Worm (Caenorhabditis elegans) whole organism, L4 larva: ENCODE data around the gene rbmx-2.

Experiments
- D1046.2 ChIP-seq: fragments of 200-800 bp; sonication (Bioruptor generic); IDR thresholded peaks from 2 replicates; pipeline ENCODE4 v1.3.6; 2022; ENCODE audit warnings: missing genetic modification characterization, missing compliant biosample characterization
- F10B5.3 ChIP-seq: sonication (generic microtip); optimal IDR thresholded peaks from 2 replicates; lab custom pipeline; 2016; ENCODE audit warnings: mild to moderate bottlenecking, missing genetic modification characterization, missing compliant biosample characterization
- F26F4.8 ChIP-seq: fragments of 200-800 bp; sonication (Bioruptor generic); conservative IDR thresholded peaks from 2 replicates; pipeline ENCODE4 v1.3.6; 2022; ENCODE audit warnings: missing genetic modification characterization, missing compliant biosample characterization
- Y48G9A.11 ChIP-seq: fragments of 200-800 bp; sonication (Bioruptor generic); IDR thresholded peaks from 2 replicates; pipeline ENCODE4 v1.3.6; 2022; ENCODE audit warnings: missing genetic modification reagents, missing genetic modification characterization, missing compliant biosample characterization
- Y5F2A.4 ChIP-seq: fragments of 200-800 bp; sonication (Bioruptor generic); optimal IDR thresholded peaks from 2 replicates; lab custom pipeline; 2018; ENCODE audit warnings: mild to moderate bottlenecking, missing genetic modification characterization, missing compliant biosample characterization
- cey-2 ChIP-seq: sonication (generic microtip); optimal IDR thresholded peaks from 3 replicates; lab custom pipeline; 2017; ENCODE audit warnings: missing genetic modification characterization, mild to moderate bottlenecking, missing compliant biosample characterization, antibody characterized with exemption, borderline replicate concordance; ENCODE audit not compliant: insufficient read depth
- ctbp-1 ChIP-seq: fragments of 200-800 bp; sonication (Bioruptor generic); IDR thresholded peaks from 2 replicates; pipeline ENCODE4 v1.3.6; 2022; ENCODE audit warnings: missing genetic modification reagents, missing genetic modification characterization, missing compliant biosample characterization
- dve-1 ChIP-seq: sonication (generic microtip); optimal IDR thresholded peaks from 2 replicates; lab custom pipeline; 2017; ENCODE audit warnings: antibody characterized with exemption, mild to moderate bottlenecking, missing genetic modification characterization, missing compliant biosample characterization; ENCODE audit not compliant: insufficient read depth
- egl-43 ChIP-seq: fragments of 200-800 bp; sonication (Bioruptor generic); IDR thresholded peaks from 2 replicates; pipeline ENCODE4 v1.3.6; 2022; ENCODE audit warnings: missing genetic modification reagents, missing genetic modification characterization, missing compliant biosample characterization
- fkh-10 ChIP-seq: fragments of 150-350 bp; optimal IDR thresholded peaks from 2 replicates; lab custom pipeline; 2014; ENCODE audit warnings: missing biosample characterization, missing genetic modification reagents, missing genetic modification characterization
- hif-1 ChIP-seq, 2 experiments: sonication (generic microtip); optimal IDR thresholded peaks; 2 replicates each; lab custom pipeline; 2016 to 2017; ENCODE audit warnings: missing compliant biosample characterization in 2 of 2, missing genetic modification characterization in 2 of 2, missing genetic modification reagents in 2 of 2, missing genotype in 2 of 2, mild to moderate bottlenecking in 1 of 2
- lim-7 ChIP-seq: fragments of 200-800 bp; sonication (Bioruptor generic); IDR thresholded peaks from 2 replicates; pipeline ENCODE4 v1.3.6; 2022; ENCODE audit warnings: missing genetic modification characterization, missing compliant biosample characterization
- madf-9 ChIP-seq: fragments of 200-800 bp; sonication (Bioruptor generic); conservative IDR thresholded peaks from 2 replicates; pipeline ENCODE4 v1.3.6; 2022; ENCODE audit warnings: missing genetic modification reagents, missing genetic modification characterization, missing compliant biosample characterization
- mdt-29 ChIP-seq: fragments of 200-800 bp; sonication (Bioruptor generic); IDR thresholded peaks from 2 replicates; pipeline ENCODE4 v1.3.6; 2022; ENCODE audit warnings: missing genetic modification reagents, missing genetic modification characterization, missing compliant biosample characterization
- mes-2 ChIP-seq: sonication (generic microtip); optimal IDR thresholded peaks from 2 replicates; lab custom pipeline; 2016; ENCODE audit warnings: missing genotype, mild to moderate bottlenecking, missing genetic modification characterization, missing compliant biosample characterization; ENCODE audit not compliant: poor library complexity, severe bottlenecking
- nhr-41 ChIP-seq: fragments of 200-800 bp; sonication (Bioruptor generic); IDR thresholded peaks from 2 replicates; pipeline ENCODE4 v1.3.6; 2022; ENCODE audit warnings: missing genetic modification reagents, missing genetic modification characterization, missing compliant biosample characterization
- pha-4 ChIP-seq, 2 experiments: fragments of 150-350 bp in 1 of 2; fragments of 200-800 bp in 1 of 2; sonication (Bioruptor generic) in 1 of 2; IDR thresholded peaks in 1 of 2; optimal IDR thresholded peaks in 1 of 2; 2 replicates each; pipeline versions ENCODE4 v1.3.6 to Lab custom; 2014 to 2022; ENCODE audit warnings: missing genetic modification characterization in 2 of 2, missing genetic modification reagents in 2 of 2, missing biosample characterization in 1 of 2, missing compliant biosample characterization in 1 of 2
- pqm-1 ChIP-seq: sonication (generic microtip); optimal IDR thresholded peaks from 2 replicates; lab custom pipeline; 2017; ENCODE audit warnings: missing biosample characterization, missing genetic modification characterization
- set-16 ChIP-seq: fragments of 200-800 bp; sonication (Bioruptor generic); IDR thresholded peaks from 2 replicates; pipeline ENCODE4 v1.3.6; 2022; ENCODE audit warnings: missing genetic modification reagents, missing genetic modification characterization, missing compliant biosample characterization
- tra-1 ChIP-seq: fragments of 200-800 bp; sonication (Bioruptor generic); IDR thresholded peaks from 2 replicates; pipeline ENCODE4 v1.3.6; 2022; ENCODE audit warnings: missing genetic modification reagents, missing genetic modification characterization, missing compliant biosample characterization
- unc-39 ChIP-seq: sonication (generic microtip); optimal IDR thresholded peaks from 2 replicates; lab custom pipeline; 2017; ENCODE audit warnings: missing biosample characterization, missing genetic modification characterization
- unc-62 ChIP-seq, 3 experiments: fragments of 150-350 bp in 1 of 3; sonication (generic microtip); optimal IDR thresholded peaks in 2 of 3; peaks in 1 of 3; 1 replicate in 1 of 3; 2 replicates in 2 of 3; lab custom pipeline; 2014 to 2017; ENCODE audit warnings: missing biosample characterization in 3 of 3, missing genetic modification characterization in 3 of 3, missing genetic modification reagents in 3 of 3, missing genotype in 1 of 3
- zag-1 ChIP-seq: fragments of 150-350 bp; optimal IDR thresholded peaks from 2 replicates; lab custom pipeline; 2014; ENCODE audit warnings: missing biosample characterization, missing genetic modification characterization
- zfp-3 ChIP-seq: fragments of 200-800 bp; sonication (Bioruptor generic); conservative IDR thresholded peaks from 2 replicates; pipeline ENCODE4 v1.3.6; 2022; ENCODE audit warnings: missing genetic modification reagents, missing genetic modification characterization, missing compliant biosample characterization
- ztf-11 ChIP-seq: fragments of 150-350 bp; optimal IDR thresholded peaks from 2 replicates; lab custom pipeline; 2014; ENCODE audit warnings: missing biosample characterization, missing genetic modification characterization

rbmx-2 gene

ce11 chrII:6148369-6148768 lies 48.4 kb downstream of the rbmx-2 start (continued):
- TF ChIP-seq lim-7 (GFP tag; lab: Robert Waterston, UW) (no peak), D1046.2 (GFP tag; lab: Robert Waterston, UW) (no peak), cey-2 (no peak), dve-1 (no peak), Y48G9A.11 (GFP tag; lab: Robert Waterston, UW) (no peak), zag-1 (tag; lab: Kevin White, UChicago) (no peak), F10B5.3 (tag; lab: Kevin White, UChicago) (no peak), F26F4.8 (GFP tag; lab: Robert Waterston, UW) (no peak), madf-9 (GFP tag; lab: Robert Waterston, UW) (no peak), ztf-11 (no peak), set-16 (GFP tag; lab: Robert Waterston, UW) (no peak), hif-1 (tag; optimal IDR thresholded peaks at IDR 0.05; lab: Kevin White, UChicago) (no peak), nhr-41 (GFP tag; lab: Robert Waterston, UW) (no peak), pha-4 (GFP tag; IDR thresholded peaks at IDR 0.05; lab: Robert Waterston, UW) (no peak), pha-4 (tag; optimal IDR thresholded peaks at IDR 0.05; lab: Kevin White, UChicago) (no peak), mdt-29 (no peak), pqm-1 (tag; lab: Kevin White, UChicago) (no peak), tra-1 (GFP tag; lab: Robert Waterston, UW) (no peak), ctbp-1 (GFP tag; lab: Robert Waterston, UW) (peak; percentile 69), egl-43 (no peak), fkh-10 (GFP tag; lab: Kevin White, UChicago) (peak; percentile 54), mes-2 (tag; lab: Kevin White, UChicago) (no peak), unc-39 (tag; lab: Kevin White, UChicago) (no peak)

ce11 chrII:6147131-6147530 lies 49.6 kb downstream of the rbmx-2 start:
- no peak for TF ChIP-seq Y5F2A.4
- TF ChIP-seq unc-62 (GFP tag; optimal IDR thresholded peaks at IDR 0.05 in 1 of 2; lab: Kevin White, UChicago), result peak in 1 of 2 experiments; percentile 93
- no peak for TF ChIP-seq unc-62 (tag; optimal IDR thresholded peaks at IDR 0.05; lab: Kevin White, UChicago)
- TF ChIP-seq zfp-3 (GFP tag; lab: Robert Waterston, UW), result no peak
